Worm (Caenorhabditis elegans) whole organism, mixed stage, embryonic: Measurements from ENCODE around the gene hpo-26.

Experiments used
- lsy-2 ChIP-seq: fragments of 150-350 bp; optimal IDR thresholded peaks from 2 replicates; lab custom pipeline; 2014; ENCODE audit warnings: missing biosample characterization, missing genetic modification characterization
- snpc-4 ChIP-seq: fragments of 150-350 bp; optimal IDR thresholded peaks from 2 replicates; lab custom pipeline; 2014; ENCODE audit warnings: missing biosample characterization, missing genetic modification characterization
- sptf-1 ChIP-seq: sonication (generic microtip); optimal IDR thresholded peaks from 2 replicates; lab custom pipeline; 2017; ENCODE audit warnings: mild to moderate bottlenecking, missing genetic modification characterization, moderate library complexity, missing compliant biosample characterization
- unc-39 ChIP-seq: fragments of 150-350 bp; optimal IDR thresholded peaks from 2 replicates; lab custom pipeline; 2014; ENCODE audit warnings: missing biosample characterization, missing genetic modification characterization
- unc-62 ChIP-seq: fragments of 150-350 bp; optimal IDR thresholded peaks from 2 replicates; lab custom pipeline; 2014; ENCODE audit warnings: missing biosample characterization, missing genetic modification reagents, missing genetic modification characterization
- ztf-11 ChIP-seq: fragments of 150-350 bp; optimal IDR thresholded peaks from 2 replicates; lab custom pipeline; 2014; ENCODE audit warnings: missing biosample characterization, missing genetic modification characterization

DNA sequence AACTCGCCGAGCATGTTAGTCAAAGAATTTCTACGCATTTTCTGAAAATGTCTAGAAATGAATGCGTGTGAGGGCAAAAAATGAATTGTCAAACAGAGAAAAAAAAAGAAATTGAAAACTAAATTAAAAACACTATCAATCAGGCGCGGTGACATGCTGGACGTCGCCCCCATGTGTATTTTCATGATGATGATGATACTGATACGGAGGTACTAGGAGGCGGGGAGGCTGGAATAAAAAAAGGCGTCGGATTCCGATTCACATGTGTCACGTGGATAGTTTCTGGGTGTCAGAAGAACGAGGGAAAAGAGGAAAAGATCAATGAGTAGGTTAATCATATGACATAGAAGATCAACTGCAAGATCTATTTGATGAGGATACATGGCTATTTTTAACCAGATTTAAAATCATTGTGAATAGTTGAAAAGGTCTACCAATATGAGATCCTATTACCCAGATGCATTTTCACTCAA is 27.5 kb downstream of the hpo-26 start, which contains the start of gene W01A11.7:
- TF ChIP-seq snpc-4 = no peak
- no peak for TF ChIP-seq lsy-2 (tag; lab: Kevin White, UChicago)
- no peak for TF ChIP-seq sptf-1 (tag; lab: Kevin White, UChicago)
- no peak for TF ChIP-seq unc-62
- TF ChIP-seq unc-39 (tag; lab: Kevin White, UChicago) = no peak
- no peak for TF ChIP-seq ztf-11
